Fruit fly (Drosophila melanogaster) S2 (cell line): ENCODE data around the gene Pez.

Experiments
- CG8478 ChIP-seq: fragments of >200 bp; optimal IDR thresholded peaks from 2 replicates; lab custom pipeline; 2018
- CTCF ChIP-seq, 2 experiments: fragments of >200 bp; optimal IDR thresholded peaks; 2 replicates each; lab custom pipeline; 2018

DNA sequence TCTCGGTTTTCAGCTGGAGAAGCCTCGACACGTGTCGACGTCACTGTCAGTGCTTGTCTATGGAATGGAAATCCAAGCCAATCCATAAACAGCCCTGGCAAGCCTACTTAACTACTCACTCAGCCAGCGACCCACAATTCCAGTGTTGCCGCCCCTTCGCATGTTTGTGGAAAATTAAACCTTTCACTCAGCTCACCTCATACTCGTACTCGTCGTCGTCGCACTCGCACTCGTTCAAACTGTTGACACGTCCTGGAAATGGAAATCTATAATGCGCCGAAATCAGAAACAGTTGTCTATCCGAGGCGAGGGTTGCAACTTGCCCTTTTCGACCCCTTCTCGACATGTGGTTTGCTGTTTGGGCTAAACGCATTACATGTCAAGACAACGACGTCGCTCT is 19.4 kb downstream of the Pez start:
- TF ChIP-seq CG8478 (lab: Kevin White, UChicago) = no peak
- TF ChIP-seq CTCF (optimal IDR thresholded peaks at IDR 0.05; lab: Kevin White, UChicago) = no peak
